Fruit fly (Drosophila melanogaster): ENCODE data around the gene kar.

The kar gene

DNA sequence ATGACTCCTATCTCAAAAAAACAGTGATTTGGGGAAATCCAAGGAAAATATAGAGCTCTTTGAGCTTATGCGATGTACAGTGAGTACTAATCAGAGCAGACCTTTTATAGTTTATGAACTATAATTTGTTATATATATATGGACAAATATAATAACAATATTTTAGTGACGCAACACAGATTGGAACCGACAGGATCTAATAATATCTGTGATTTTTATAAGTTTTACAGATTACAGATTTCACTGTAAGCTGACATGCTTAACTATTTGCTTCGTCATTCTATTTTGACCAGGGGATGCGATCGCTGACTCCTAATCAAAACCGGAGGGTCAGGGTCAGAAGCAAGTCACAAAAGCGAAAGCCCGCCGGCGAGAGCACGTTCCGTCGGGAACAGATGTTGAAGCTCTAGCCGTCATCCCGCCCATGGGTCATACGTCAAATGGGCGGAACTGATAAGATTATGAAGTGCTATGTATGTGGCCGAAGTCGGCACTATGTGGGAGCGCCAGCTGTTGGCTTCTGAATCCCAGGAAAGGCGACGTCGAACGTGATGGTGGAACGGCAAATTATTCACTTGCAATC, 15.0 kb downstream of the kar start, which contains the start of gene Gnmt (continued):
- TF ChIP-seq CG34376 (GFP tag; optimal IDR thresholded peaks at IDR 0.05) (peak; percentile 78), Hmr (GFP tag; optimal IDR thresholded peaks at IDR 0.05) (peak; percentile 21), Trl (optimal IDR thresholded peaks at IDR 0.05) (no peak), Trl (GFP tag; optimal IDR thresholded peaks at IDR 0.05) (no peak), Jarid2 (GFP tag; optimal IDR thresholded peaks at IDR 0.05) (no peak), dimm (GFP tag; IDR thresholded peaks at IDR 0.05) (no peak), CG18599 (GFP tag; optimal IDR thresholded peaks at IDR 0.05) (peak; percentile 70), prd (optimal IDR thresholded peaks at IDR 0.05) (no peak), prd (GFP tag; IDR thresholded peaks at IDR 0.05) (0 out of 3 replicates have a peak, but pooled peaks have one; percentile 12), CG12659 (GFP tag; optimal IDR thresholded peaks at IDR 0.05) (no peak), CG18619 (GFP tag; optimal IDR thresholded peaks at IDR 0.05) (no peak), Awh (GFP tag; IDR thresholded peaks at IDR 0.05) (0 out of 2 replicates have a peak, but pooled peaks have one; percentile 7), exex (tag; optimal IDR thresholded peaks at IDR 0.05) (no peak), sr (GFP tag; IDR thresholded peaks at IDR 0.05) (no peak), CG2120 (GFP tag; optimal IDR thresholded peaks at IDR 0.05) (peak; percentile 16), PHDP (tag; optimal IDR thresholded peaks at IDR 0.05) (no peak), Rfx (GFP tag; IDR thresholded peaks at IDR 0.05) (peak; percentile 56), bsh (GFP tag; optimal IDR thresholded peaks at IDR 0.05) (peak in 1 of 2 experiments; percentile 10), ase (GFP tag; IDR thresholded peaks at IDR 0.05) (no peak), Blimp-1 (GFP tag; optimal IDR thresholded peaks at IDR 0.05) (peak; percentile 5), CG32532 (GFP tag; IDR thresholded peaks at IDR 0.05) (peak; percentile 33; the same call in 1 of the 2 replicates), row (GFP tag; IDR thresholded peaks at IDR 0.05) (peak; percentile 52; the same call in 2 of the 3 replicates), pzg (GFP tag; optimal IDR thresholded peaks at IDR 0.05) (no peak), CG5245 (GFP tag; optimal IDR thresholded peaks at IDR 0.05) (no peak), CG6689 (GFP tag; IDR thresholded peaks at IDR 0.05) (0 out of 2 replicates have a peak, but pooled peaks have one; percentile 14), CG11456 (GFP tag; IDR thresholded peaks at IDR 0.05) (no peak), CG13624 (GFP tag; optimal IDR thresholded peaks at IDR 0.05) (no peak), cwo (GFP tag; optimal IDR thresholded peaks at IDR 0.05) (peak; percentile 86), dysf (GFP tag; IDR thresholded peaks at IDR 0.05) (peak; percentile 10; the same call in 1 of the 3 replicates), Med (GFP tag) (peak; percentile 47), gsb (GFP tag; IDR thresholded peaks at IDR 0.05) (no peak), CG10543 (GFP tag; optimal IDR thresholded peaks at IDR 0.05) (peak; percentile 10), bowl (GFP tag; IDR thresholded peaks at IDR 0.05) (no peak), CG31388 (GFP tag; optimal IDR thresholded peaks at IDR 0.05) (no peak), ap (GFP tag; IDR thresholded peaks at IDR 0.05) (no peak), esg (GFP tag; conservative IDR thresholded peaks at IDR 0.05) (no peak), grau (tag; optimal IDR thresholded peaks at IDR 0.05) (peak; percentile 78), nmo (GFP tag; optimal IDR thresholded peaks at IDR 0.05) (peak; percentile 5), hkb (optimal IDR thresholded peaks at IDR 0.05) (no peak), hkb (GFP tag; IDR thresholded peaks at IDR 0.05) (0 out of 2 replicates have a peak, but pooled peaks have one; percentile 9), stc (GFP tag; IDR thresholded peaks at IDR 0.05) (no peak)

- TF ChIP-seq CG11560 (tag; IDR thresholded peaks at IDR 0.05) (no peak), Awh (GFP tag; IDR thresholded peaks at IDR 0.05) (peak; percentile 73), CG31365 (tag; optimal IDR thresholded peaks at IDR 0.05) (no peak), NK7.1 (GFP tag; optimal IDR thresholded peaks at IDR 0.05) (no peak), Blimp-1 (GFP tag; optimal IDR thresholded peaks at IDR 0.05) (peak; percentile 94)
Observed at dm6 chr3R:12666206-12666834, 22.8 kb downstream of the kar start.
